Worm (Caenorhabditis elegans) whole organism, mixed stage, embryonic: ENCODE data around the gene C49G7.7.

Experiments used
- M03D4.4 ChIP-seq: sonication (generic microtip); optimal IDR thresholded peaks from 2 replicates; lab custom pipeline; 2017; ENCODE audit warnings: mild to moderate bottlenecking, missing genetic modification characterization, missing compliant biosample characterization
- bed-3 ChIP-seq: fragments of 200-800 bp; sonication (Bioruptor generic); optimal IDR thresholded peaks from 3 replicates; lab custom pipeline; 2018; ENCODE audit warnings: mild to moderate bottlenecking, missing genetic modification characterization, moderate library complexity, missing compliant biosample characterization
- blmp-1 ChIP-seq: fragments of 150-350 bp; optimal IDR thresholded peaks from 2 replicates; lab custom pipeline; 2014; ENCODE audit warnings: missing biosample characterization, missing genetic modification characterization
- ceh-39 ChIP-seq: fragments of 150-350 bp; optimal IDR thresholded peaks from 2 replicates; lab custom pipeline; 2014; ENCODE audit warnings: missing biosample characterization, missing genetic modification characterization
- ceh-43 ChIP-seq: fragments of 200-800 bp; sonication (Bioruptor generic); optimal IDR thresholded peaks from 2 replicates; lab custom pipeline; 2018; ENCODE audit warnings: mild to moderate bottlenecking, missing genetic modification characterization, moderate library complexity, missing compliant biosample characterization
- ceh-83 ChIP-seq: fragments of 200-800 bp; sonication (Bioruptor generic); optimal IDR thresholded peaks from 2 replicates; lab custom pipeline; 2018; ENCODE audit warnings: mild to moderate bottlenecking, missing genetic modification characterization, missing compliant biosample characterization
- ces-1 ChIP-seq: fragments of 150-350 bp; optimal IDR thresholded peaks from 2 replicates; lab custom pipeline; 2014; ENCODE audit warnings: missing biosample characterization, missing genetic modification reagents, missing genetic modification characterization
- cnd-1 ChIP-seq: fragments of 200-800 bp; sonication (Bioruptor generic); optimal IDR thresholded peaks from 2 replicates; lab custom pipeline; 2018; ENCODE audit warnings: mild to moderate bottlenecking, missing genetic modification characterization, missing compliant biosample characterization
- drap-1 ChIP-seq: fragments of 200-800 bp; sonication (Bioruptor generic); optimal IDR thresholded peaks from 3 replicates; lab custom pipeline; 2018; ENCODE audit warnings: mild to moderate bottlenecking, missing genetic modification characterization, missing compliant biosample characterization
- elt-1 ChIP-seq: sonication (generic microtip); optimal IDR thresholded peaks from 2 replicates; lab custom pipeline; 2017; ENCODE audit warnings: missing genetic modification characterization, mild to moderate bottlenecking, missing compliant biosample characterization, antibody characterized with exemption, moderate library complexity, borderline replicate concordance; ENCODE audit not compliant: insufficient read depth
- elt-3 ChIP-seq: fragments of 150-350 bp; optimal IDR thresholded peaks from 2 replicates; lab custom pipeline; 2014; ENCODE audit warnings: missing biosample characterization, missing genetic modification characterization
- flh-1 ChIP-seq: fragments of 200-800 bp; sonication (Bioruptor generic); optimal IDR thresholded peaks from 2 replicates; lab custom pipeline; 2018; ENCODE audit warnings: mild to moderate bottlenecking, missing genetic modification characterization, moderate library complexity, missing compliant biosample characterization
- ham-2 ChIP-seq: fragments of 200-800 bp; sonication (Bioruptor generic); optimal IDR thresholded peaks from 2 replicates; lab custom pipeline; 2018; ENCODE audit warnings: mild to moderate bottlenecking, missing genetic modification characterization, missing compliant biosample characterization
- hlh-1 ChIP-seq: fragments of 150-350 bp; optimal IDR thresholded peaks from 2 replicates; lab custom pipeline; 2014; ENCODE audit warnings: missing biosample characterization, missing genetic modification reagents, missing genetic modification characterization
- lin-13 ChIP-seq: fragments of 150-350 bp; optimal IDR thresholded peaks from 2 replicates; lab custom pipeline; 2014; ENCODE audit warnings: missing biosample characterization, missing genetic modification characterization
- lin-32 ChIP-seq: fragments of 200-800 bp; sonication (Bioruptor generic); optimal IDR thresholded peaks from 2 replicates; lab custom pipeline; 2018; ENCODE audit warnings: mild to moderate bottlenecking, missing genetic modification characterization, missing compliant biosample characterization
- lsy-2 ChIP-seq: fragments of 150-350 bp; optimal IDR thresholded peaks from 2 replicates; lab custom pipeline; 2014; ENCODE audit warnings: missing biosample characterization, missing genetic modification characterization
- mab-5 ChIP-seq: fragments of 150-350 bp; optimal IDR thresholded peaks from 2 replicates; lab custom pipeline; 2014; ENCODE audit warnings: missing biosample characterization, missing genetic modification characterization
- mep-1 ChIP-seq: fragments of 150-350 bp; optimal IDR thresholded peaks from 2 replicates; lab custom pipeline; 2017; ENCODE audit warnings: missing biosample characterization, missing genetic modification reagents, missing genetic modification characterization, inconsistent platforms
- nhr-12 ChIP-seq: fragments of 150-350 bp; optimal IDR thresholded peaks from 2 replicates; lab custom pipeline; 2014; ENCODE audit warnings: missing biosample characterization, missing genetic modification characterization
- nhr-2 ChIP-seq: fragments of 150-350 bp; optimal IDR thresholded peaks from 2 replicates; lab custom pipeline; 2014; ENCODE audit warnings: missing biosample characterization, missing genetic modification characterization
- nhr-237 ChIP-seq: fragments of 150-350 bp; optimal IDR thresholded peaks from 2 replicates; lab custom pipeline; 2014; ENCODE audit warnings: missing biosample characterization, missing genetic modification characterization
- nhr-28 ChIP-seq: fragments of 150-350 bp; optimal IDR thresholded peaks from 2 replicates; lab custom pipeline; 2014; ENCODE audit warnings: missing biosample characterization, missing genetic modification characterization
- nhr-76 ChIP-seq: sonication (generic microtip); optimal IDR thresholded peaks from 2 replicates; lab custom pipeline; 2017; ENCODE audit warnings: missing biosample characterization, missing genetic modification characterization
- sem-2 ChIP-seq: fragments of 200-800 bp; sonication (Bioruptor generic); optimal IDR thresholded peaks from 2 replicates; lab custom pipeline; 2018; ENCODE audit warnings: mild to moderate bottlenecking, missing genetic modification characterization, missing compliant biosample characterization
- snpc-4 ChIP-seq: fragments of 150-350 bp; optimal IDR thresholded peaks from 2 replicates; lab custom pipeline; 2014; ENCODE audit warnings: missing biosample characterization, missing genetic modification characterization
- tbx-8 ChIP-seq: fragments of 200-800 bp; sonication (Bioruptor generic); optimal IDR thresholded peaks from 2 replicates; lab custom pipeline; 2018; ENCODE audit warnings: mild to moderate bottlenecking, missing genetic modification characterization, moderate library complexity, missing compliant biosample characterization
- unc-39 ChIP-seq: fragments of 150-350 bp; optimal IDR thresholded peaks from 2 replicates; lab custom pipeline; 2014; ENCODE audit warnings: missing biosample characterization, missing genetic modification characterization
- unc-62 ChIP-seq: fragments of 150-350 bp; optimal IDR thresholded peaks from 2 replicates; lab custom pipeline; 2014; ENCODE audit warnings: missing biosample characterization, missing genetic modification reagents, missing genetic modification characterization
- zip-8 ChIP-seq: fragments of 150-350 bp; optimal IDR thresholded peaks from 2 replicates; lab custom pipeline; 2014; ENCODE audit warnings: missing biosample characterization, missing genetic modification characterization
- ztf-11 ChIP-seq: fragments of 150-350 bp; optimal IDR thresholded peaks from 2 replicates; lab custom pipeline; 2014; ENCODE audit warnings: missing biosample characterization, missing genetic modification characterization

Gene C49G7.7

ce11 chrV:4022309-4022708, 12.0 kb upstream of the C49G7.7 start, which contains the start of gene cyp-35A3:
cyp-35A3 (plus strand) TSS chrV:4022609.
- TF ChIP-seq lin-13 (tag; lab: Kevin White, UChicago) (no peak), elt-1 (tag; lab: Kevin White, UChicago) (no peak), nhr-237 (tag; lab: Kevin White, UChicago) (no peak), flh-1 (GFP tag; lab: Kevin White, UChicago) (no peak), sem-2 (GFP tag; lab: Kevin White, UChicago) (no peak)
- TF ChIP-seq, all 35 proteins: peak for 0

ce11 chrV:4024777-4025176, 9.5 kb upstream of the C49G7.7 start, which contains the start of gene K09D9.1:
K09D9.1 (plus strand) TSS chrV:4025047.
- TF ChIP-seq nhr-2 (tag; lab: Kevin White, UChicago) (no peak), nhr-237 (tag; lab: Kevin White, UChicago) (no peak), mab-5 (tag; lab: Kevin White, UChicago) (no peak), lsy-2 (tag; lab: Kevin White, UChicago) (no peak), drap-1 (GFP tag; lab: Kevin White, UChicago) (no peak), unc-39 (tag; lab: Kevin White, UChicago) (no peak), flh-1 (GFP tag; lab: Kevin White, UChicago) (no peak), snpc-4 (tag; lab: Kevin White, UChicago) (no peak), bed-3 (GFP tag; lab: Kevin White, UChicago) (no peak), ces-1 (no peak), blmp-1 (no peak), ceh-39 (tag; lab: Kevin White, UChicago) (no peak), hlh-1 (tag; lab: Kevin White, UChicago) (no peak), unc-62 (GFP tag; lab: Kevin White, UChicago) (no peak), ham-2 (no peak), elt-3 (no peak), ceh-83 (GFP tag; lab: Kevin White, UChicago) (no peak), lin-32 (GFP tag; lab: Kevin White, UChicago) (no peak), lin-13 (tag; lab: Kevin White, UChicago) (no peak)

- no peak for TF ChIP-seq tbx-8 (GFP tag; lab: Kevin White, UChicago)
- no peak for TF ChIP-seq M03D4.4 (tag; lab: Kevin White, UChicago)
- no peak for TF ChIP-seq nhr-76 (tag; lab: Kevin White, UChicago)
- TF ChIP-seq mab-5 (tag; lab: Kevin White, UChicago), result no peak
Measured at ce11 chrV:4029627-4030026, 4.6 kb upstream of the C49G7.7 start.

- TF ChIP-seq ceh-83 (GFP tag; lab: Kevin White, UChicago) (no peak), snpc-4 (tag; lab: Kevin White, UChicago) (no peak), ceh-43 (GFP tag; lab: Kevin White, UChicago) (no peak), zip-8 (tag; lab: Kevin White, UChicago) (no peak), lin-32 (GFP tag; lab: Kevin White, UChicago) (no peak), mab-5 (tag; lab: Kevin White, UChicago) (no peak)
Measured at ce11 chrV:4031319-4031718, 3.0 kb upstream of the C49G7.7 start, which contains the start of gene cyp-35A4. cyp-35A4 (plus strand) TSS chrV:4031619.

ce11 chrV:4035811-4036210, 1.5 kb downstream of the C49G7.7 start, which contains the start of gene C49G7.13:
C49G7.13 (plus strand) TSS chrV:4036111.
- TF ChIP-seq cnd-1 (tag; lab: Kevin White, UChicago) (no peak), mep-1 (tag; lab: Kevin White, UChicago) (no peak), ces-1 (no peak), ceh-83 (GFP tag; lab: Kevin White, UChicago) (no peak), lin-13 (tag; lab: Kevin White, UChicago) (no peak), zip-8 (tag; lab: Kevin White, UChicago) (no peak), mab-5 (tag; lab: Kevin White, UChicago) (no peak), ztf-11 (no peak), ceh-43 (GFP tag; lab: Kevin White, UChicago) (no peak), nhr-28 (no peak), bed-3 (GFP tag; lab: Kevin White, UChicago) (no peak), flh-1 (GFP tag; lab: Kevin White, UChicago) (no peak), blmp-1 (no peak), lin-32 (GFP tag; lab: Kevin White, UChicago) (no peak), M03D4.4 (tag; lab: Kevin White, UChicago) (no peak), nhr-12 (tag; lab: Kevin White, UChicago) (no peak)
